Worm (Caenorhabditis elegans) whole organism, young adult: ENCODE data around the gene swp-1.
A peak's percentile ranks its signal among the peaks of the same experiment; 100 is the strongest.

Experiments
- B0035.1 ChIP-seq: sonication (generic microtip); optimal IDR thresholded peaks from 2 replicates; lab custom pipeline; 2016; ENCODE audit warnings: missing genetic modification characterization, mild to moderate bottlenecking, missing compliant biosample characterization, missing genotype, missing genetic modification reagents
- C06A6.2 ChIP-seq: fragments of 200-800 bp; sonication (Bioruptor generic); conservative IDR thresholded peaks from 2 replicates; pipeline ENCODE4 v1.3.6; 2022; ENCODE audit warnings: missing genetic modification characterization, missing compliant biosample characterization
- C17E4.6 ChIP-seq: fragments of 200-800 bp; sonication (Bioruptor generic); IDR thresholded peaks from 2 replicates; pipeline ENCODE4 v1.3.6; 2022; ENCODE audit warnings: missing genetic modification reagents, missing genetic modification characterization, missing compliant biosample characterization
- F10E7.11 ChIP-seq: sonication (generic microtip); optimal IDR thresholded peaks from 2 replicates; lab custom pipeline; 2017; ENCODE audit warnings: mild to moderate bottlenecking, missing genetic modification characterization, moderate library complexity, missing compliant biosample characterization
- F23B12.7 ChIP-seq: sonication (generic microtip); optimal IDR thresholded peaks from 2 replicates; lab custom pipeline; 2017; ENCODE audit warnings: missing genetic modification characterization, mild to moderate bottlenecking, missing compliant biosample characterization, antibody characterized with exemption, moderate library complexity; ENCODE audit not compliant: insufficient read depth
- F33H1.4 ChIP-seq: fragments of 200-800 bp; sonication (Bioruptor generic); IDR thresholded peaks from 2 replicates; pipeline ENCODE4 v1.3.6; 2022; ENCODE audit warnings: missing genetic modification reagents, missing genetic modification characterization, missing compliant biosample characterization
- F39B2.1 ChIP-seq: fragments of 200-800 bp; sonication (Bioruptor generic); IDR thresholded peaks from 2 replicates; pipeline ENCODE4 v1.3.6; 2022; ENCODE audit warnings: missing genetic modification reagents, missing genetic modification characterization, missing compliant biosample characterization
- F52B5.7 ChIP-seq: sonication (generic microtip); optimal IDR thresholded peaks from 2 replicates; lab custom pipeline; 2016; ENCODE audit warnings: mild to moderate bottlenecking, missing genetic modification characterization, missing compliant biosample characterization
- K12H6.12 ChIP-seq: fragments of 200-800 bp; sonication (Bioruptor generic); optimal IDR thresholded peaks from 2 replicates; lab custom pipeline; 2018; ENCODE audit warnings: mild to moderate bottlenecking, missing genetic modification characterization, missing compliant biosample characterization
- T26A5.8 ChIP-seq: sonication (generic microtip); optimal IDR thresholded peaks from 2 replicates; lab custom pipeline; 2016; ENCODE audit warnings: missing genetic modification characterization, missing compliant biosample characterization
- Y95B8A.8 ChIP-seq: fragments of 200-800 bp; sonication (Bioruptor generic); IDR thresholded peaks from 2 replicates; pipeline ENCODE4 v1.3.6; 2022; ENCODE audit warnings: missing genetic modification reagents, missing genetic modification characterization, missing compliant biosample characterization
- ZK185.1 ChIP-seq: sonication (generic microtip); optimal IDR thresholded peaks from 2 replicates; lab custom pipeline; 2016; ENCODE audit warnings: mild to moderate bottlenecking, missing genetic modification characterization, missing compliant biosample characterization; ENCODE audit not compliant: poor library complexity, severe bottlenecking
- ama-1 ChIP-seq, 3 experiments: fragments of 150-350 bp in 1 of 3; sonication (generic microtip) in 2 of 3; optimal IDR thresholded peaks; 2 replicates each; lab custom pipeline; 2014 to 2018; ENCODE audit warnings: missing biosample characterization in 2 of 3, missing genetic modification characterization in 2 of 3, missing genetic modification reagents in 2 of 3
- atf-7 ChIP-seq: sonication (generic microtip); optimal IDR thresholded peaks from 2 replicates; lab custom pipeline; 2017; ENCODE audit warnings: mild to moderate bottlenecking, missing genetic modification characterization, missing compliant biosample characterization
- attf-3 ChIP-seq: fragments of 200-800 bp; sonication (Bioruptor generic); conservative IDR thresholded peaks from 2 replicates; pipeline ENCODE4 v1.3.6; 2022; ENCODE audit warnings: missing genetic modification reagents, missing genetic modification characterization, missing compliant biosample characterization
- attf-5 ChIP-seq: fragments of 200-800 bp; sonication (Bioruptor generic); optimal IDR thresholded peaks from 2 replicates; lab custom pipeline; 2018; ENCODE audit warnings: mild to moderate bottlenecking, missing genetic modification characterization, missing compliant biosample characterization
- cebp-1 ChIP-seq, 2 experiments: fragments of 200-800 bp in 1 of 2; sonication (Bioruptor generic) in 1 of 2; sonication (generic microtip) in 1 of 2; IDR thresholded peaks in 1 of 2; optimal IDR thresholded peaks in 1 of 2; 2 replicates each; pipeline versions ENCODE4 v1.3.6 to Lab custom; 2017 to 2022; ENCODE audit warnings: missing compliant biosample characterization in 2 of 2, missing genetic modification characterization in 2 of 2, mild to moderate bottlenecking in 1 of 2, missing genetic modification reagents in 1 of 2, moderate library complexity in 1 of 2
- ceh-58 ChIP-seq: fragments of 200-800 bp; sonication (Bioruptor generic); IDR thresholded peaks from 2 replicates; pipeline ENCODE4 v1.3.6; 2022; ENCODE audit warnings: missing genetic modification characterization, missing compliant biosample characterization
- ceh-91 ChIP-seq: fragments of 200-800 bp; sonication (Bioruptor generic); IDR thresholded peaks from 2 replicates; pipeline ENCODE4 v1.3.6; 2022; ENCODE audit warnings: missing genetic modification reagents, missing genetic modification characterization, missing compliant biosample characterization
- chd-7 ChIP-seq: sonication (generic microtip); optimal IDR thresholded peaks from 2 replicates; lab custom pipeline; 2016; ENCODE audit warnings: mild to moderate bottlenecking, missing genetic modification characterization, moderate library complexity, missing compliant biosample characterization
- ets-4 ChIP-seq: fragments of 200-800 bp; sonication (Bioruptor generic); optimal IDR thresholded peaks from 2 replicates; lab custom pipeline; 2018; ENCODE audit warnings: mild to moderate bottlenecking, missing genetic modification characterization, missing compliant biosample characterization
- gei-17 ChIP-seq: fragments of 200-800 bp; sonication (Bioruptor generic); optimal IDR thresholded peaks from 2 replicates; lab custom pipeline; 2018; ENCODE audit warnings: mild to moderate bottlenecking, missing genetic modification characterization, missing compliant biosample characterization
- hlh-12 ChIP-seq: sonication (generic microtip); optimal IDR thresholded peaks from 2 replicates; lab custom pipeline; 2016; ENCODE audit warnings: missing genetic modification characterization, missing compliant biosample characterization
- hmg-1.2 ChIP-seq: fragments of 200-800 bp; sonication (Bioruptor generic); IDR thresholded peaks from 2 replicates; pipeline ENCODE4 v1.3.6; 2022; ENCODE audit warnings: missing genetic modification reagents, missing genetic modification characterization, missing compliant biosample characterization
- hmg-20 ChIP-seq: fragments of 200-800 bp; sonication (Bioruptor generic); IDR thresholded peaks from 2 replicates; pipeline ENCODE4 v1.3.6; 2022; ENCODE audit warnings: missing genetic modification reagents, missing genetic modification characterization, missing compliant biosample characterization
- lag-1 ChIP-seq: fragments of 200-800 bp; sonication (Bioruptor generic); IDR thresholded peaks from 2 replicates; pipeline ENCODE4 v1.3.6; 2022; ENCODE audit warnings: missing genetic modification reagents, missing genetic modification characterization, missing compliant biosample characterization
- let-607 ChIP-seq, 2 experiments: fragments of 200-800 bp in 1 of 2; sonication (Bioruptor generic) in 1 of 2; sonication (generic microtip) in 1 of 2; optimal IDR thresholded peaks; 2 replicates each; lab custom pipeline; 2016 to 2018; ENCODE audit warnings: mild to moderate bottlenecking in 2 of 2, missing compliant biosample characterization in 2 of 2, missing genetic modification characterization in 2 of 2, moderate library complexity in 2 of 2, missing genotype in 1 of 2
- lin-26 ChIP-seq: fragments of 200-800 bp; sonication (Bioruptor generic); IDR thresholded peaks from 2 replicates; pipeline ENCODE4 v1.3.6; 2022; ENCODE audit warnings: missing genetic modification reagents, missing genetic modification characterization, missing compliant biosample characterization
- lsy-27 ChIP-seq: sonication (generic microtip); optimal IDR thresholded peaks from 2 replicates; lab custom pipeline; 2017; ENCODE audit warnings: missing genetic modification characterization, mild to moderate bottlenecking, missing compliant biosample characterization, antibody characterized with exemption, missing genotype, borderline replicate concordance; ENCODE audit not compliant: insufficient read depth
- madf-10 ChIP-seq: sonication (generic microtip); optimal IDR thresholded peaks from 2 replicates; lab custom pipeline; 2016; ENCODE audit warnings: mild to moderate bottlenecking, missing genetic modification characterization, missing compliant biosample characterization
- madf-3 ChIP-seq: fragments of 200-800 bp; sonication (Bioruptor generic); IDR thresholded peaks from 2 replicates; pipeline ENCODE4 v1.3.6; 2022; ENCODE audit warnings: missing genetic modification reagents, missing genetic modification characterization, missing compliant biosample characterization
- mcd-1 ChIP-seq: fragments of 200-800 bp; sonication (Bioruptor generic); IDR thresholded peaks from 2 replicates; pipeline ENCODE4 v1.3.6; 2022; ENCODE audit warnings: missing genetic modification reagents, missing genetic modification characterization, missing compliant biosample characterization
- mel-28 ChIP-seq: sonication (generic microtip); optimal IDR thresholded peaks from 2 replicates; lab custom pipeline; 2016; ENCODE audit warnings: borderline replicate concordance, mild to moderate bottlenecking, missing genetic modification characterization, missing compliant biosample characterization
- nfyb-1 ChIP-seq: fragments of 200-800 bp; sonication (Bioruptor generic); IDR thresholded peaks from 2 replicates; pipeline ENCODE4 v1.3.6; 2022; ENCODE audit warnings: missing genetic modification reagents, missing genetic modification characterization, missing compliant biosample characterization
- nhr-179 ChIP-seq: sonication (generic microtip); optimal IDR thresholded peaks from 2 replicates; lab custom pipeline; 2016; ENCODE audit warnings: mild to moderate bottlenecking, missing genetic modification characterization, missing compliant biosample characterization
- nhr-80 ChIP-seq: sonication (generic microtip); optimal IDR thresholded peaks from 2 replicates; lab custom pipeline; 2016; ENCODE audit warnings: missing genetic modification characterization, missing compliant biosample characterization
- snpc-4 ChIP-seq, 5 experiments: fragments of 150-350 bp in 1 of 5; sonication (generic microtip) in 4 of 5; optimal IDR thresholded peaks; 2 replicates each; lab custom pipeline; 2014 to 2018; ENCODE audit warnings: missing genetic modification characterization in 5 of 5, missing biosample characterization in 3 of 5, antibody characterized with exemption in 2 of 5, mild to moderate bottlenecking in 2 of 5, missing compliant biosample characterization in 2 of 5, missing genotype in 2 of 5, moderate library complexity in 2 of 5, missing genetic modification reagents in 1 of 5
- unc-130 ChIP-seq: sonication (generic microtip); optimal IDR thresholded peaks from 2 replicates; lab custom pipeline; 2016; ENCODE audit warnings: missing genetic modification reagents, missing genetic modification characterization, missing compliant biosample characterization
- zfh-2 ChIP-seq: fragments of 200-800 bp; sonication (Bioruptor generic); conservative IDR thresholded peaks from 2 replicates; pipeline ENCODE4 v1.3.6; 2022; ENCODE audit warnings: missing genetic modification reagents, missing genetic modification characterization, missing compliant biosample characterization
- zim-3 ChIP-seq: sonication (generic microtip); optimal IDR thresholded peaks from 2 replicates; lab custom pipeline; 2017; ENCODE audit warnings: mild to moderate bottlenecking, missing genetic modification characterization, moderate library complexity, missing compliant biosample characterization
- ztf-6 ChIP-seq: fragments of 200-800 bp; sonication (Bioruptor generic); IDR thresholded peaks from 2 replicates; pipeline ENCODE4 v1.3.6; 2022; ENCODE audit warnings: missing genetic modification reagents, missing genetic modification characterization, missing compliant biosample characterization

swp-1 gene

DNA sequence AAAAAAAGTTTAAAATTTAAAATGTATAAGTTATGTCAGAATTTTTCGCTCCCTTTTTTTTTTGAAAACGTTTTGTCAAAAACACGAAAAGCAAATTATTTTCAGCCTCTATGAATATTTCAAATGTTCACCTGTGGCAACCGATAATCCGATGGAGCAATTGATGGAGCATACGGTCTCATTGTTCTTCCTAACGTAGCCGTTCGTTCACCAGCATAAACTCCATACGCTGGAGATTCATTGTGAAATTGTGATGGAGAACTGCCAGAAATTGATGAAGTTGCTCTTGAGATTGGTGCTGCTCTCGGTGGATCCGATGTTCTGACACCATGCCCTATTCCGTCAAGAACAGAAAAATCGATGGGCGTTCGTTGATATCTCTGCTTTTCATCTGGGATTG is 13.5 kb downstream of the swp-1 start (continued):
- TF ChIP-seq F23B12.7 = no peak
- TF ChIP-seq atf-7 = no peak

DNA sequence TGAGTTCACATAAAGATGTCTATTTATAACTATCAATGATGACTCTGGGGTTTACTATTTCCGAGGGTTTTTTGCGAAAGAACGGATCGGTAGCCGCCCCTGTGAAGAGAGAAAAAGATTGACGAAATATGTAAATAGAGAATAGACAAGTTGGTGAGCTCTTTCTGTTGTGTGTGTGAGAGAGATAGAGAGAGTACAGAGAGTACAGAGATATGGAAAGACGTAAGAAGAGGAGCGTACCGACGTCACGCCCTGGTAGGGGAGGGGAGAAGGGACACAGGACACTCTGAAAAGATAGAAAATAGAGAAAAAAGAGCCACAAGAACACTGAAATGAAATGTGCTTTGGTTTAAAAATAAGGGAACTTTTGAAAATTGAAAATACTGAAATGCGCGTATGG is 17.1 kb downstream of the swp-1 start:
- TF ChIP-seq gei-17 = no peak
- no peak for TF ChIP-seq madf-10
- 0 out of 2 replicates have a peak, but pooled peaks have one; percentile 13 for TF ChIP-seq attf-3 (GFP tag; lab: Robert Waterston, UW)
- TF ChIP-seq ztf-6 (GFP tag; lab: Robert Waterston, UW) = no peak
- no peak for TF ChIP-seq madf-3 (GFP tag; lab: Robert Waterston, UW)
- TF ChIP-seq unc-130 (GFP tag; lab: Kevin White, UChicago) = no peak
- no peak for TF ChIP-seq lsy-27
- no peak for TF ChIP-seq cebp-1 (GFP tag; IDR thresholded peaks at IDR 0.05; lab: Robert Waterston, UW)
- TF ChIP-seq cebp-1 (tag; optimal IDR thresholded peaks at IDR 0.05; lab: Kevin White, UChicago) = peak; percentile 67
- TF ChIP-seq ceh-58 (GFP tag; lab: Robert Waterston, UW) = no peak
- no peak for TF ChIP-seq mcd-1 (GFP tag; lab: Robert Waterston, UW)
- TF ChIP-seq K12H6.12 (tag; lab: Kevin White, UChicago) = peak; percentile 47
- TF ChIP-seq lin-26 (GFP tag; lab: Robert Waterston, UW) = no peak
- TF ChIP-seq hmg-20 (GFP tag; lab: Robert Waterston, UW) = no peak
- no peak for TF ChIP-seq F33H1.4 (GFP tag; lab: Robert Waterston, UW)
- no peak for TF ChIP-seq nfyb-1 (GFP tag; lab: Robert Waterston, UW)
- TF ChIP-seq ceh-91 (GFP tag; lab: Robert Waterston, UW) = no peak
- no peak for TF ChIP-seq lag-1 (GFP tag; lab: Robert Waterston, UW)
- TF ChIP-seq nhr-80 (tag; lab: Kevin White, UChicago) = peak; percentile 40
- TF ChIP-seq ama-1 (optimal IDR thresholded peaks at IDR 0.05; lab: Kevin White, UChicago) = no peak
- no peak for TF ChIP-seq ama-1 (GFP tag; optimal IDR thresholded peaks at IDR 0.05; lab: Kevin White, UChicago)
- TF ChIP-seq B0035.1 (tag; lab: Kevin White, UChicago) = no peak
- no peak for TF ChIP-seq snpc-4 (GFP tag; optimal IDR thresholded peaks at IDR 0.05; lab: Kevin White, UChicago)
- no peak for TF ChIP-seq snpc-4 (tag; optimal IDR thresholded peaks at IDR 0.05; lab: Kevin White, UChicago)
- no peak for TF ChIP-seq F10E7.11 (tag; lab: Kevin White, UChicago)
- no peak for TF ChIP-seq F52B5.7 (tag; lab: Kevin White, UChicago)
- TF ChIP-seq ets-4 (GFP tag; lab: Kevin White, UChicago) = no peak
- no peak for TF ChIP-seq zfh-2 (GFP tag; lab: Robert Waterston, UW)
- TF ChIP-seq zim-3 (tag; lab: Kevin White, UChicago) = no peak
- TF ChIP-seq attf-5 = peak; percentile 5
- no peak for TF ChIP-seq hlh-12 (tag; lab: Kevin White, UChicago)
- TF ChIP-seq T26A5.8 (tag; lab: Kevin White, UChicago) = no peak
- TF ChIP-seq Y95B8A.8 = no peak
- TF ChIP-seq F39B2.1 (GFP tag; lab: Robert Waterston, UW) = no peak
- no peak for TF ChIP-seq mel-28
- TF ChIP-seq ZK185.1 (tag; lab: Kevin White, UChicago) = peak; percentile 6
- TF ChIP-seq chd-7 = no peak
- TF ChIP-seq nhr-179 (tag; lab: Kevin White, UChicago) = no peak
- no peak for TF ChIP-seq let-607 (tag; optimal IDR thresholded peaks at IDR 0.05; lab: Kevin White, UChicago)
- TF ChIP-seq C06A6.2 = no peak
- TF ChIP-seq hmg-1.2 (GFP tag; lab: Robert Waterston, UW) = peak; percentile 44; the same call in 1 of the 2 replicates
- TF ChIP-seq C17E4.6 (GFP tag; lab: Robert Waterston, UW) = no peak
- TF ChIP-seq, all 124 proteins: peak for 7
